Worm (Caenorhabditis elegans): ENCODE data around the gene mrpl-51.

- TF ChIP-seq aly-2 (tag; optimal IDR thresholded peaks at IDR 0.05), result no peak
- TF ChIP-seq spr-3 (GFP tag; optimal IDR thresholded peaks at IDR 0.05), result no peak
- TF ChIP-seq R02D3.7 (tag; optimal IDR thresholded peaks at IDR 0.05), result no peak
- TF ChIP-seq ceh-82 (tag; optimal IDR thresholded peaks at IDR 0.05), result no peak
- no peak for TF ChIP-seq nhr-6 (tag; optimal IDR thresholded peaks at IDR 0.05)
- no peak for TF ChIP-seq Y105C5A.15 (GFP tag; IDR thresholded peaks at IDR 0.05)
- no peak for TF ChIP-seq mxl-2 (GFP tag; conservative IDR thresholded peaks at IDR 0.05)
- no peak for TF ChIP-seq pqm-1 (tag; optimal IDR thresholded peaks at IDR 0.05)
- no peak for TF ChIP-seq lin-38 (GFP tag; IDR thresholded peaks at IDR 0.05)
- no peak for TF ChIP-seq nhr-25 (tag; optimal IDR thresholded peaks at IDR 0.05; ENCODE audit: borderline replicate concordance, insufficient read depth)
These were observed 18.0 kb upstream of the mrpl-51 start, which contains the start of gene spe-17 for ce11 chrIV:12013120-12013519.

Measured in whole organism, L4 larva.